Fruit fly (Drosophila melanogaster) whole organism, embryonic: Measurements from ENCODE around the gene CG15498.

Experiments used
- Asciz ChIP-seq: fragments of 200-800 bp; sonication (Bioruptor generic); optimal IDR thresholded peaks from 2 replicates; lab custom pipeline; 2017; ENCODE audit warnings: missing biosample characterization, mild to moderate bottlenecking, missing genetic modification characterization, missing genetic modification reagents
- CG11504 ChIP-seq: fragments of 200-800 bp; sonication (Bioruptor generic); optimal IDR thresholded peaks from 3 replicates; lab custom pipeline; 2019; ENCODE audit warnings: missing biosample characterization, mild to moderate bottlenecking, missing genetic modification characterization, moderate library complexity
- CG12391 ChIP-seq: fragments of 200-800 bp; sonication (Bioruptor generic); optimal IDR thresholded peaks from 3 replicates; lab custom pipeline; 2018; ENCODE audit warnings: missing biosample characterization, mild to moderate bottlenecking, missing genetic modification characterization, moderate library complexity
- CG13123 ChIP-seq: fragments of 200-800 bp; sonication (Bioruptor generic); optimal IDR thresholded peaks from 2 replicates; lab custom pipeline; 2016; ENCODE audit warnings: missing biosample characterization, missing genetic modification characterization
- CG13424 ChIP-seq: fragments of 200-800 bp; sonication (Bioruptor generic); optimal IDR thresholded peaks from 2 replicates; lab custom pipeline; 2019; ENCODE audit warnings: missing biosample characterization, mild to moderate bottlenecking, missing genetic modification characterization, moderate library complexity
- CG14014 ChIP-seq: fragments of 200-800 bp; sonication (Bioruptor generic); IDR thresholded peaks from 2 replicates; pipeline ENCODE4 v1.3.6; 2022; ENCODE audit warnings: missing biosample characterization, missing genetic modification characterization
- CG1529 ChIP-seq: fragments of 200-800 bp; sonication (Bioruptor generic); optimal IDR thresholded peaks from 3 replicates; lab custom pipeline; 2018; ENCODE audit warnings: missing biosample characterization, missing genetic modification characterization
- CG15696 ChIP-seq: fragments of 200-800 bp; sonication (Bioruptor generic); optimal IDR thresholded peaks from 2 replicates; lab custom pipeline; 2019; ENCODE audit warnings: missing biosample characterization, mild to moderate bottlenecking, missing genetic modification characterization, moderate library complexity
- CG1602 ChIP-seq: fragments of 200-800 bp; sonication (Bioruptor generic); optimal IDR thresholded peaks from 3 replicates; lab custom pipeline; 2016; ENCODE audit warnings: missing biosample characterization, missing genetic modification characterization
- CG1603 ChIP-seq: fragments of 200-800 bp; sonication (Bioruptor generic); optimal IDR thresholded peaks from 2 replicates; lab custom pipeline; 2019; ENCODE audit warnings: missing biosample characterization, mild to moderate bottlenecking, missing genetic modification characterization, moderate library complexity
- CG17385 ChIP-seq: fragments of 200-800 bp; sonication (Bioruptor generic); optimal IDR thresholded peaks from 3 replicates; lab custom pipeline; 2018; ENCODE audit warnings: missing biosample characterization, mild to moderate bottlenecking, missing genetic modification characterization
- CG2712 ChIP-seq: fragments of 200-800 bp; optimal IDR thresholded peaks from 3 replicates; lab custom pipeline; 2019; ENCODE audit warnings: missing biosample characterization, mild to moderate bottlenecking, missing genetic modification characterization, moderate library complexity
- CG31388 ChIP-seq: fragments of 200-800 bp; sonication (Bioruptor generic); optimal IDR thresholded peaks from 2 replicates; lab custom pipeline; 2016; ENCODE audit warnings: missing biosample characterization, missing genetic modification characterization
- CG31441 ChIP-seq: fragments of 200-800 bp; sonication (Bioruptor generic); IDR thresholded peaks from 2 replicates; pipeline ENCODE4 v1.3.6; 2022; ENCODE audit warnings: missing biosample characterization, missing genetic modification characterization
- CG5180 ChIP-seq: fragments of 200-800 bp; sonication (Bioruptor generic); optimal IDR thresholded peaks from 3 replicates; lab custom pipeline; 2017; ENCODE audit warnings: missing biosample characterization, missing genetic modification characterization, mild to moderate bottlenecking, moderate library complexity, missing genetic modification reagents
- CG6689 ChIP-seq: fragments of 200-800 bp; sonication (Bioruptor generic); IDR thresholded peaks from 2 replicates; pipeline ENCODE4 v1.3.6; 2022; ENCODE audit warnings: missing biosample characterization, missing genetic modification characterization
- CG6813 ChIP-seq: fragments of 200-800 bp; sonication (Bioruptor generic); optimal IDR thresholded peaks from 2 replicates; lab custom pipeline; 2017; ENCODE audit warnings: missing biosample characterization, missing genetic modification characterization, mild to moderate bottlenecking, moderate library complexity, missing genetic modification reagents
- CG7987 ChIP-seq: fragments of 200-800 bp; sonication (Bioruptor generic); optimal IDR thresholded peaks from 2 replicates; lab custom pipeline; 2018; ENCODE audit warnings: missing biosample characterization, mild to moderate bottlenecking, missing genetic modification characterization, moderate library complexity
- Jarid2 ChIP-seq: fragments of 200-800 bp; sonication (Bioruptor generic); optimal IDR thresholded peaks from 3 replicates; lab custom pipeline; 2017; ENCODE audit warnings: mild to moderate bottlenecking, missing biosample characterization, missing genetic modification reagents, missing genetic modification characterization
- MESR4 ChIP-seq: fragments of 200-800 bp; sonication (Bioruptor generic); optimal IDR thresholded peaks from 2 replicates; lab custom pipeline; 2018; ENCODE audit warnings: missing biosample characterization, mild to moderate bottlenecking, missing genetic modification characterization, moderate library complexity
- Med ChIP-seq: fragments of 200-800 bp; sonication (Bioruptor generic); peaks from one replicate; lab custom pipeline; 2016; ENCODE audit warnings: missing biosample characterization, missing genetic modification characterization, mild to moderate bottlenecking, inconsistent platforms, moderate library complexity
- Meics ChIP-seq: fragments of 200-800 bp; sonication (Bioruptor generic); optimal IDR thresholded peaks from 2 replicates; lab custom pipeline; 2017; ENCODE audit warnings: missing biosample characterization, mild to moderate bottlenecking, missing genetic modification characterization
- Nf-YA ChIP-seq: fragments of 200-800 bp; sonication (Bioruptor generic); IDR thresholded peaks from 2 replicates; pipeline ENCODE4 v1.3.6; 2022; ENCODE audit warnings: missing biosample characterization, missing genetic modification characterization
- Oli ChIP-seq: fragments of 200-800 bp; sonication (Bioruptor generic); optimal IDR thresholded peaks from 2 replicates; lab custom pipeline; 2018; ENCODE audit warnings: missing biosample characterization, mild to moderate bottlenecking, missing genetic modification characterization, moderate library complexity
- Opbp ChIP-seq: fragments of 200-800 bp; sonication (Bioruptor generic); IDR thresholded peaks from 3 replicates; pipeline ENCODE4 v1.3.6; 2022; ENCODE audit warnings: missing biosample characterization, missing genetic modification characterization; ENCODE audit not compliant: partially characterized antibody
- Optix ChIP-seq: fragments of 200-800 bp; sonication (Bioruptor generic); IDR thresholded peaks from 3 replicates; pipeline ENCODE4 v1.3.6; 2022; ENCODE audit warnings: missing biosample characterization, missing genetic modification characterization
- Ptx1 ChIP-seq: fragments of 200-800 bp; sonication (Bioruptor generic); IDR thresholded peaks from 2 replicates; pipeline ENCODE4 v1.3.6; 2022; ENCODE audit warnings: missing biosample characterization, missing genetic modification characterization
- Sox102F ChIP-seq: fragments of 200-800 bp; sonication (Bioruptor generic); optimal IDR thresholded peaks from 2 replicates; lab custom pipeline; 2018; ENCODE audit warnings: missing biosample characterization, mild to moderate bottlenecking, missing genetic modification characterization, moderate library complexity
- Trl ChIP-seq, 3 experiments: fragments of >200 bp in 2 of 3; fragments of 200-800 bp in 1 of 3; sonication (Bioruptor generic) in 1 of 3; optimal IDR thresholded peaks; 2 replicates in 1 of 3; 3 replicates in 2 of 3; lab custom pipeline; 2016 to 2017; ENCODE audit warnings: missing biosample characterization in 1 of 3, missing genetic modification characterization in 1 of 3
- Xrp1 ChIP-seq: fragments of 200-800 bp; sonication (Bioruptor generic); IDR thresholded peaks from 2 replicates; pipeline ENCODE4 v1.3.6; 2022; ENCODE audit warnings: missing biosample characterization, missing genetic modification characterization
- ac ChIP-seq: fragments of 200-800 bp; sonication (Bioruptor generic); optimal IDR thresholded peaks from 3 replicates; lab custom pipeline; 2017; ENCODE audit warnings: missing biosample characterization, mild to moderate bottlenecking, missing genetic modification characterization
- al ChIP-seq: fragments of 200-800 bp; sonication (Bioruptor generic); IDR thresholded peaks from 2 replicates; pipeline ENCODE4 v1.3.6; 2022; ENCODE audit warnings: missing biosample characterization, missing genetic modification characterization
- bab2 ChIP-seq: fragments of 200-800 bp; sonication (Bioruptor generic); optimal IDR thresholded peaks from 2 replicates; lab custom pipeline; 2016; ENCODE audit warnings: missing biosample characterization, missing genetic modification characterization
- bsh ChIP-seq, 2 experiments: fragments of 200-800 bp; sonication (Bioruptor generic); optimal IDR thresholded peaks; 2 replicates each; lab custom pipeline; 2017 to 2018; ENCODE audit warnings: mild to moderate bottlenecking in 2 of 2, missing biosample characterization in 2 of 2, missing genetic modification characterization in 2 of 2, moderate library complexity in 1 of 2
- crol ChIP-seq: fragments of 200-800 bp; sonication (Bioruptor generic); IDR thresholded peaks from 2 replicates; pipeline ENCODE4 v1.3.6; 2022; ENCODE audit warnings: missing biosample characterization, missing genetic modification characterization
- gem ChIP-seq: fragments of 200-800 bp; sonication (Bioruptor generic); optimal IDR thresholded peaks from 2 replicates; lab custom pipeline; 2019; ENCODE audit warnings: missing biosample characterization, mild to moderate bottlenecking, missing genetic modification characterization, moderate library complexity
- gsb ChIP-seq: fragments of 200-800 bp; sonication (Bioruptor generic); IDR thresholded peaks from 2 replicates; pipeline ENCODE4 v1.3.6; 2022; ENCODE audit warnings: missing biosample characterization, missing genetic modification characterization
- hth ChIP-seq: fragments of >200 bp; optimal IDR thresholded peaks from 2 replicates; lab custom pipeline; 2017; ENCODE audit warnings: inconsistent platforms
- klu ChIP-seq: fragments of 200-800 bp; sonication (Bioruptor generic); IDR thresholded peaks from 2 replicates; pipeline ENCODE4 v1.3.6; 2022; ENCODE audit warnings: missing biosample characterization, missing genetic modification characterization
- luna ChIP-seq: fragments of 200-800 bp; sonication (Bioruptor generic); optimal IDR thresholded peaks from 2 replicates; lab custom pipeline; 2016; ENCODE audit warnings: missing biosample characterization, missing genetic modification characterization
- pan ChIP-seq, 4 experiments: fragments of >200 bp in 3 of 4; fragments of 200-800 bp in 1 of 4; sonication (Bioruptor generic) in 1 of 4; optimal IDR thresholded peaks in 3 of 4; IDR thresholded peaks in 1 of 4; 2 replicates each; pipeline versions ENCODE4 v1.3.6 to Lab custom; 2017 to 2022; ENCODE audit warnings: missing biosample characterization in 2 of 4, missing genetic modification characterization in 2 of 4, mixed read lengths in 1 of 4
- prd ChIP-seq, 3 experiments: fragments of >200 bp in 2 of 3; fragments of 200-800 bp in 1 of 3; sonication (Bioruptor generic) in 1 of 3; optimal IDR thresholded peaks in 2 of 3; IDR thresholded peaks in 1 of 3; 2 replicates in 2 of 3; 3 replicates in 1 of 3; pipeline versions ENCODE4 v1.3.6 to Lab custom; 2017 to 2022; ENCODE audit warnings: missing biosample characterization in 1 of 3, missing genetic modification characterization in 1 of 3
- ranshi ChIP-seq: fragments of 200-800 bp; sonication (Bioruptor generic); IDR thresholded peaks from 2 replicates; pipeline ENCODE4 v1.3.6; 2022; ENCODE audit warnings: missing biosample characterization, missing genetic modification characterization
- rib ChIP-seq: fragments of 200-800 bp; sonication (Bioruptor generic); IDR thresholded peaks from 2 replicates; pipeline ENCODE4 v1.3.6; 2022; ENCODE audit warnings: missing biosample characterization, missing genetic modification characterization
- row ChIP-seq: fragments of 200-800 bp; sonication (Bioruptor generic); IDR thresholded peaks from 3 replicates; pipeline ENCODE4 v1.3.6; 2022; ENCODE audit warnings: missing biosample characterization, missing genetic modification characterization
- salm ChIP-seq: fragments of 200-800 bp; sonication (Bioruptor generic); optimal IDR thresholded peaks from 2 replicates; lab custom pipeline; 2018; ENCODE audit warnings: missing biosample characterization, mild to moderate bottlenecking, missing genetic modification characterization
- sens ChIP-seq: fragments of 200-800 bp; sonication (Bioruptor generic); peaks from one replicate; lab custom pipeline; 2016; ENCODE audit warnings: missing biosample characterization, missing genetic modification characterization
- so ChIP-seq: fragments of 200-800 bp; sonication (Bioruptor generic); IDR thresholded peaks from 3 replicates; pipeline ENCODE4 v1.3.6; 2022; ENCODE audit warnings: missing biosample characterization, missing genetic modification characterization
- wdn ChIP-seq: fragments of 200-800 bp; sonication (Bioruptor generic); IDR thresholded peaks from 2 replicates; pipeline ENCODE4 v1.3.6; 2022; ENCODE audit warnings: missing biosample characterization, missing genetic modification characterization

CG15498 gene

DNA sequence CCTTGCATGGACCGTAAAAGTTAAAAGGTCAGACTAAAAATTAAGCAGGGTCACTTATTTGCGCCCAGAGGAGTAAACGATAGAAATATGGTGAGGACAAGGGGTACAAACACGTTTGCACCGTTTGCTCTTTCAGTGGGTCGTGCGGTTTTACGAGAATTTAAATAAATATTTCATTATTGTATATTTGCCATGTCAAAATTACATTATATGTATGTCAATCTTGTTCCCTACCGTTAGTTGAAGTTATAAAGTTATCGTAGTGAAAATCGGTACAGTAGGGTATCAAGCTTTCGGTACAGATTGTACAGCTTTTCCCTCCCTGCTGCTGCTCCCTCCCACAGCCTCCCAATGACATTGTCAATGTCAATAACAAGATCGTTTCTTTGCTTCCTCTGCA lies 28.9 kb upstream of the CG15498 start (continued):
- TF ChIP-seq CG11504 (peak; percentile 49), CG31388 (GFP tag; lab: Kevin White, UChicago) (no peak), prd (optimal IDR thresholded peaks at IDR 0.05; lab: Kevin White, UChicago) (no peak), prd (GFP tag; IDR thresholded peaks at IDR 0.05; lab: Robert Waterston, UW) (peak; percentile 44; the same call in 2 of the 3 replicates), rib (GFP tag; lab: Robert Waterston, UW) (no peak), Oli (tag; lab: Kevin White, UChicago) (peak; percentile 43), Med (GFP tag; lab: Kevin White, UChicago) (peak; percentile 17), klu (no peak), CG1602 (GFP tag; lab: Kevin White, UChicago) (peak; percentile 7), CG13123 (GFP tag; lab: Kevin White, UChicago) (no peak), MESR4 (no peak), bab2 (GFP tag; lab: Kevin White, UChicago) (no peak), wdn (no peak), CG1603 (peak; percentile 53), sens (peak; percentile 88), Trl (optimal IDR thresholded peaks at IDR 0.05; lab: Kevin White, UChicago) (no peak), Trl (GFP tag; optimal IDR thresholded peaks at IDR 0.05; lab: Kevin White, UChicago) (no peak), Sox102F (GFP tag; lab: Kevin White, UChicago) (peak; percentile 60), Jarid2 (GFP tag; lab: Kevin White, UChicago) (no peak), so (0 out of 3 replicates have a peak, but pooled peaks have one; percentile 11), CG14014 (0 out of 2 replicates have a peak, but pooled peaks have one; percentile 17), ranshi (GFP tag; lab: Robert Waterston, UW) (no peak), CG6813 (no peak), al (no peak), CG6689 (GFP tag; lab: Robert Waterston, UW) (peak; percentile 31; the same call in 1 of the 2 replicates), CG2712 (tag; lab: Kevin White, UChicago) (peak; percentile 34), Asciz (GFP tag; lab: Kevin White, UChicago) (peak; percentile 17), row (GFP tag; lab: Robert Waterston, UW) (peak; percentile 56), Nf-YA (GFP tag; lab: Robert Waterston, UW) (no peak), crol (GFP tag; lab: Robert Waterston, UW) (0 out of 2 replicates have a peak, but pooled peaks have one; percentile 20), CG13424 (tag; lab: Kevin White, UChicago) (peak; percentile 25), gem (peak; percentile 53), CG5180 (GFP tag; lab: Kevin White, UChicago) (no peak), CG15696 (tag; lab: Kevin White, UChicago) (no peak), CG12391 (tag; lab: Kevin White, UChicago) (peak; percentile 31), Meics (no peak), Ptx1 (GFP tag; lab: Robert Waterston, UW) (peak; percentile 51), bsh (GFP tag; optimal IDR thresholded peaks at IDR 0.05; lab: Kevin White, UChicago) (peak in 1 of 2 experiments; percentile 63), Opbp (GFP tag; lab: Robert Waterston, UW) (no peak), CG31441 (GFP tag; lab: Robert Waterston, UW) (peak; percentile 36; the same call in 1 of the 2 replicates), Xrp1 (GFP tag; lab: Robert Waterston, UW) (peak; percentile 19; the same call in 1 of the 2 replicates), pan (optimal IDR thresholded peaks at IDR 0.05; lab: Kevin White, UChicago) (no peak), pan (GFP tag; optimal IDR thresholded peaks at IDR 0.05 in 1 of 2, IDR thresholded peaks at IDR 0.05 in 1 of 2) (peak in 1 of 2 experiments; percentile 25), salm (tag; lab: Kevin White, UChicago) (no peak), hth (no peak), CG7987 (GFP tag; lab: Kevin White, UChicago) (no peak), CG17385 (GFP tag; lab: Kevin White, UChicago) (peak; percentile 24), CG1529 (GFP tag; lab: Kevin White, UChicago) (peak; percentile 28), ac (no peak), gsb (GFP tag; lab: Robert Waterston, UW) (no peak), luna (GFP tag; lab: Kevin White, UChicago) (no peak), Optix (no peak)
